Fruit fly (Drosophila melanogaster): ENCODE data around the gene Rnf11.

DNA sequence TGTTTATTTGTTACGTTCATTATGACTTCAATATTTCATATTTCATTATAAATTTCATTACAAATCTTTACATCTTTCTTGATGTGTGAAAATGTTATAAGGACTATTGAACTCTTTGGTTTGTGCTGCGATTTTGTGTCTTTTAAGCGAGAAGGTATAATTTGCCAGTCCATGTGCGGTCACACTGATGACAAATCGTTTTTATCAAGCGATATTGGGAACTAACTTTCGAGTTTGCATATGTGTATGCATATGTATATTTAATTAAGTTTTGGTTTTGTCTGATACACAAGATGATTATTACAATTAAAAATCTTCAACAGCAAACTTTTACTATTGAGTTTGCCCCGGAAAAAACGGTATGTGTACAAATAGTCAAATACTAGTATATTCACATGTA, 6.8 kb upstream of the Rnf11 start, which contains the start of gene Rad23:
- TF ChIP-seq CG5180 (GFP tag; optimal IDR thresholded peaks at IDR 0.05) (no peak), CG10543 (GFP tag; optimal IDR thresholded peaks at IDR 0.05) (no peak), CG12769 (tag; optimal IDR thresholded peaks at IDR 0.05) (no peak), stwl (tag; optimal IDR thresholded peaks at IDR 0.05) (peak; percentile 37), CG31441 (GFP tag; IDR thresholded peaks at IDR 0.05) (peak; percentile 42; the same call in 1 of the 2 replicates), Dfd (GFP tag; optimal IDR thresholded peaks at IDR 0.05) (no peak), sug (tag; optimal IDR thresholded peaks at IDR 0.05) (peak; percentile 19), Taf1 (GFP tag; IDR thresholded peaks at IDR 0.05) (no peak), pan (optimal IDR thresholded peaks at IDR 0.05) (no peak), pan (GFP tag; optimal IDR thresholded peaks at IDR 0.05 in 1 of 2, IDR thresholded peaks at IDR 0.05 in 1 of 2) (no peak), CG4617 (GFP tag; optimal IDR thresholded peaks at IDR 0.05; ENCODE audit: borderline replicate concordance) (peak; percentile 66), row (GFP tag; IDR thresholded peaks at IDR 0.05) (peak; percentile 88), CG2199 (GFP tag; IDR thresholded peaks at IDR 0.05) (no peak), zen (tag; optimal IDR thresholded peaks at IDR 0.05) (peak; percentile 59), CG13894 (tag; optimal IDR thresholded peaks at IDR 0.05) (peak; percentile 66)
